Fruit fly (Drosophila melanogaster): Measurements from ENCODE around the gene plh.

The plh gene

DNA sequence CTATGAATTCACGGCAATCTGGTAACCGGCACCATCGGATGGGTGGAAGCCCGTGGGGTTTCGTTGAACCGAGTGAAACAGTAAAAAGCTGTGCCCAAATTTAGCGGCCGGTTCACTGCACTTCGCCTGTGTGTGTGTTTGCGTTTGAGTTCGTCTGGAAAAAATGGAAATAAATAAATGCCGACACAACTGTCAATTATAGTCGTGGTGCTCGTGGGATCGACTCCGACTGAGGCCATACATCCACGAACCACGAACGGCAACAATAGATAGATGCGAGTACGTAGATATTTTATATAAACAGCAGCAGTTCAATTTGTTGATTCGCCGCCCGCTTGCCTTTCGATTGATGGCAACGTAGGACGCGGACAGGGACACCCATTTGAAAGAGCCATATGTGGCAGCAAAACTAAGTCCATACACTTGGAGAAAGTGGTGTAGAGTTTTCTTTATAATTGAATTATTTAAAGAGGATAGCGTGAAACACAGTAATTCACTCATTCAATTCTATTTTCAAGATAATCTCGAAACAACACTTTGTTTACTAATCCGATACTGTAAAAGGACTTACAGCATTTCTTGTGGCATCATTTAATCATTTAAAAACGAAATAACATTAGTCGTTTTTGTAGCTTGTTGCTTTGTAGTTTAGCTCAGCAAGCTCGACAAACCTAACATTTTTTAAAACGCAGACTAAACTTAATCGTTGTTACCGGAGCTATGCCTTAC, 15.1 kb downstream of the plh start (continued):
- no peak for TF ChIP-seq Mrtf (GFP tag; IDR thresholded peaks at IDR 0.05)
- no peak for TF ChIP-seq CG14860 (GFP tag; IDR thresholded peaks at IDR 0.05; ENCODE audit: partially characterized antibody)
- TF ChIP-seq eve (GFP tag; optimal IDR thresholded peaks at IDR 0.05) = peak in 1 of 2 experiments; percentile 72
- no peak for TF ChIP-seq nerfin-2 (GFP tag; IDR thresholded peaks at IDR 0.05; ENCODE audit: partially characterized antibody)
- no peak for TF ChIP-seq CG12744 (GFP tag; optimal IDR thresholded peaks at IDR 0.05)
- TF ChIP-seq z (GFP tag; IDR thresholded peaks at IDR 0.05) = no peak
- TF ChIP-seq CG9727 (GFP tag; optimal IDR thresholded peaks at IDR 0.05) = peak; percentile 6
- TF ChIP-seq ken (GFP tag; IDR thresholded peaks at IDR 0.05) = peak; percentile 35; the same call in 1 of the 3 replicates
- TF ChIP-seq peb (GFP tag; IDR thresholded peaks at IDR 0.05) = no peak
- peak; percentile 10 for TF ChIP-seq shn (GFP tag; optimal IDR thresholded peaks at IDR 0.05)
- TF ChIP-seq sisA (GFP tag; IDR thresholded peaks at IDR 0.05) = peak; percentile 22; the same call in 1 of the 2 replicates
- TF ChIP-seq tll (GFP tag; optimal IDR thresholded peaks at IDR 0.05) = no peak
- TF ChIP-seq Nf-YC (tag; optimal IDR thresholded peaks at IDR 0.05) = no peak
- TF ChIP-seq Hr78 (GFP tag; optimal IDR thresholded peaks at IDR 0.05) = peak in 1 of 2 experiments; percentile 47
- peak; percentile 12 for TF ChIP-seq CG13296 (GFP tag; optimal IDR thresholded peaks at IDR 0.05)
- TF ChIP-seq vvl (GFP tag; IDR thresholded peaks at IDR 0.05) = no peak
- TF ChIP-seq CG9437 (GFP tag; optimal IDR thresholded peaks at IDR 0.05) = peak; percentile 41
- TF ChIP-seq ab (GFP tag; optimal IDR thresholded peaks at IDR 0.05) = no peak
- peak; percentile 29 for TF ChIP-seq dmrt99B (tag; optimal IDR thresholded peaks at IDR 0.05)
- no peak for TF ChIP-seq prd (optimal IDR thresholded peaks at IDR 0.05)
- peak; percentile 15; the same call in 1 of the 3 replicates for TF ChIP-seq prd (GFP tag; IDR thresholded peaks at IDR 0.05)
- peak; percentile 10 for TF ChIP-seq CoRest (tag; optimal IDR thresholded peaks at IDR 0.05)
- TF ChIP-seq sd (tag; optimal IDR thresholded peaks at IDR 0.05) = peak; percentile 47
- peak; percentile 51 for TF ChIP-seq CG15601 (tag; optimal IDR thresholded peaks at IDR 0.05)
- no peak for TF ChIP-seq scrt (GFP tag; optimal IDR thresholded peaks at IDR 0.05)
- no peak for TF ChIP-seq Fer3 (tag; optimal IDR thresholded peaks at IDR 0.05)
- TF ChIP-seq CG12104 (GFP tag; optimal IDR thresholded peaks at IDR 0.05) = no peak
- peak; percentile 6 for TF ChIP-seq CG18476 (GFP tag; optimal IDR thresholded peaks at IDR 0.05)
- no peak for TF ChIP-seq gfzf (GFP tag; optimal IDR thresholded peaks at IDR 0.05)
- no peak for TF ChIP-seq CG11456 (GFP tag; IDR thresholded peaks at IDR 0.05)
- no peak for TF ChIP-seq Eip74EF (GFP tag; optimal IDR thresholded peaks at IDR 0.05)
- peak; percentile 82 for TF ChIP-seq nerfin-1 (tag; optimal IDR thresholded peaks at IDR 0.05)
- TF ChIP-seq CG12391 (tag; optimal IDR thresholded peaks at IDR 0.05) = peak; percentile 10
- no peak for TF ChIP-seq jumu (GFP tag; optimal IDR thresholded peaks at IDR 0.05)
- TF ChIP-seq otp (GFP tag; IDR thresholded peaks at IDR 0.05) = 0 out of 3 replicates have a peak, but pooled peaks have one; percentile 13
- TF ChIP-seq CG14014 (GFP tag; IDR thresholded peaks at IDR 0.05) = no peak
- peak; percentile 12 for TF ChIP-seq lab (GFP tag; optimal IDR thresholded peaks at IDR 0.05)
- peak; percentile 21 for TF ChIP-seq CG2678 (tag; optimal IDR thresholded peaks at IDR 0.05)
- TF ChIP-seq Dll (GFP tag; IDR thresholded peaks at IDR 0.05; ENCODE audit: partially characterized antibody) = no peak
- peak; percentile 69 for TF ChIP-seq pros (GFP tag; optimal IDR thresholded peaks at IDR 0.05)
- TF ChIP-seq H2.0 (GFP tag; IDR thresholded peaks at IDR 0.05) = 0 out of 2 replicates have a peak, but pooled peaks have one; percentile 13
- peak; percentile 9 for TF ChIP-seq Dad (GFP tag; optimal IDR thresholded peaks at IDR 0.05)
- no peak for TF ChIP-seq disco-r (GFP tag; optimal IDR thresholded peaks at IDR 0.05)
- no peak for TF ChIP-seq Ravus (GFP tag; IDR thresholded peaks at IDR 0.05)
- peak; percentile 55; the same call in 1 of the 2 replicates for TF ChIP-seq Xrp1 (GFP tag; IDR thresholded peaks at IDR 0.05)
- TF ChIP-seq bsh (GFP tag; optimal IDR thresholded peaks at IDR 0.05) = peak in 1 of 2 experiments; percentile 43
- TF ChIP-seq CG8478 (optimal IDR thresholded peaks at IDR 0.05) = no peak
- TF ChIP-seq unpg (GFP tag; optimal IDR thresholded peaks at IDR 0.05) = peak; percentile 6
